Fruit fly (Drosophila melanogaster) whole organism, embryonic: ENCODE data around the gene CG5500.

Source experiments
- ATbp ChIP-seq: fragments of 200-800 bp; sonication (Bioruptor generic); optimal IDR thresholded peaks from 2 replicates; lab custom pipeline; 2017; ENCODE audit warnings: missing biosample characterization, mild to moderate bottlenecking, missing genetic modification characterization, missing genetic modification reagents
- Antp ChIP-seq: fragments of 200-800 bp; sonication (Bioruptor generic); optimal IDR thresholded peaks from 3 replicates; lab custom pipeline; 2016; ENCODE audit warnings: missing biosample characterization, missing genetic modification characterization
- Atf6 ChIP-seq: fragments of 200-800 bp; sonication (Bioruptor generic); IDR thresholded peaks from 2 replicates; pipeline ENCODE4 v1.3.6; 2022; ENCODE audit warnings: missing biosample characterization, missing genetic modification characterization
- Blimp-1 ChIP-seq: fragments of 200-800 bp; sonication (Bioruptor generic); optimal IDR thresholded peaks from 3 replicates; lab custom pipeline; 2018; ENCODE audit warnings: missing biosample characterization, missing genetic modification characterization, mild to moderate bottlenecking, moderate library complexity, missing genetic modification reagents
- CG11696 ChIP-seq: fragments of 200-800 bp; sonication (Bioruptor generic); IDR thresholded peaks from 2 replicates; pipeline ENCODE4 v1.3.6; 2022; ENCODE audit warnings: missing biosample characterization, missing genetic modification characterization
- CG12391 ChIP-seq: fragments of 200-800 bp; sonication (Bioruptor generic); optimal IDR thresholded peaks from 3 replicates; lab custom pipeline; 2018; ENCODE audit warnings: missing biosample characterization, mild to moderate bottlenecking, missing genetic modification characterization, moderate library complexity
- CG14710 ChIP-seq: fragments of 200-800 bp; sonication (Bioruptor generic); optimal IDR thresholded peaks from 3 replicates; lab custom pipeline; 2019; ENCODE audit warnings: missing biosample characterization, mild to moderate bottlenecking, missing genetic modification characterization, moderate library complexity
- CG17802 ChIP-seq: fragments of 200-800 bp; sonication (Bioruptor generic); optimal IDR thresholded peaks from 2 replicates; lab custom pipeline; 2018; ENCODE audit warnings: missing biosample characterization, mild to moderate bottlenecking, missing genetic modification characterization, moderate library complexity
- CG2199 ChIP-seq: fragments of 200-800 bp; sonication (Bioruptor generic); IDR thresholded peaks from 3 replicates; pipeline ENCODE4 v1.3.6; 2022; ENCODE audit warnings: missing biosample characterization, missing genetic modification characterization
- CG31224 ChIP-seq: fragments of 200-800 bp; sonication (Bioruptor generic); IDR thresholded peaks from 2 replicates; pipeline ENCODE4 v1.3.6; 2022; ENCODE audit warnings: missing biosample characterization, missing genetic modification characterization
- CG4424 ChIP-seq: fragments of 200-800 bp; sonication (Bioruptor generic); optimal IDR thresholded peaks from 3 replicates; lab custom pipeline; 2016; ENCODE audit warnings: missing biosample characterization, missing genetic modification characterization
- CG4707 ChIP-seq: fragments of 200-800 bp; sonication (Bioruptor generic); optimal IDR thresholded peaks from 2 replicates; lab custom pipeline; 2018; ENCODE audit warnings: missing biosample characterization, mild to moderate bottlenecking, missing genetic modification characterization, moderate library complexity
- CG4854 ChIP-seq: fragments of 200-800 bp; sonication (Bioruptor generic); optimal IDR thresholded peaks from 2 replicates; lab custom pipeline; 2016; ENCODE audit warnings: missing biosample characterization, missing genetic modification characterization, inconsistent platforms
- CG7556 ChIP-seq: fragments of 200-800 bp; sonication (Bioruptor generic); optimal IDR thresholded peaks from 2 replicates; lab custom pipeline; 2017; ENCODE audit warnings: missing biosample characterization, mild to moderate bottlenecking, missing genetic modification characterization
- CG7928 ChIP-seq: fragments of 200-800 bp; sonication (Bioruptor generic); optimal IDR thresholded peaks from 2 replicates; lab custom pipeline; 2017; ENCODE audit warnings: missing biosample characterization, mild to moderate bottlenecking, missing genetic modification characterization
- CG8290 ChIP-seq, 3 experiments: fragments of 200-800 bp; sonication (Bioruptor generic); optimal IDR thresholded peaks; 2 replicates each; lab custom pipeline; 2016 to 2019; ENCODE audit warnings: missing biosample characterization in 3 of 3, missing genetic modification characterization in 3 of 3, mild to moderate bottlenecking in 2 of 3, moderate library complexity in 1 of 3
- CG9727 ChIP-seq: fragments of 200-800 bp; sonication (Bioruptor generic); optimal IDR thresholded peaks from 3 replicates; lab custom pipeline; 2017; ENCODE audit warnings: missing biosample characterization, mild to moderate bottlenecking, missing genetic modification characterization
- Deaf1 ChIP-seq: fragments of 200-800 bp; optimal IDR thresholded peaks from 3 replicates; lab custom pipeline; 2019; ENCODE audit warnings: missing biosample characterization, mild to moderate bottlenecking, missing genetic modification characterization, moderate library complexity
- Eip74EF ChIP-seq, 2 experiments: fragments of 200-800 bp in 1 of 2; fragments of >200 bp in 1 of 2; sonication (Bioruptor generic) in 1 of 2; optimal IDR thresholded peaks; 2 replicates each; lab custom pipeline; 2017 to 2019; ENCODE audit warnings: missing biosample characterization in 2 of 2, missing genetic modification characterization in 2 of 2, mild to moderate bottlenecking in 1 of 2, moderate library complexity in 1 of 2
- Ets65A ChIP-seq: fragments of 200-800 bp; sonication (Bioruptor generic); peaks from one replicate; lab custom pipeline; 2016; ENCODE audit warnings: missing biosample characterization, missing genetic modification characterization
- Fer1 ChIP-seq: fragments of 200-800 bp; sonication (Bioruptor generic); optimal IDR thresholded peaks from 2 replicates; lab custom pipeline; 2017; ENCODE audit warnings: missing biosample characterization, mild to moderate bottlenecking, missing genetic modification characterization
- Gsc ChIP-seq: fragments of 200-800 bp; sonication (Bioruptor generic); IDR thresholded peaks from 2 replicates; pipeline ENCODE4 v1.3.6; 2022; ENCODE audit warnings: missing biosample characterization, missing genetic modification characterization
- HLH54F ChIP-seq: fragments of 200-800 bp; sonication (Bioruptor generic); optimal IDR thresholded peaks from 3 replicates; lab custom pipeline; 2016; ENCODE audit warnings: missing biosample characterization, missing genetic modification characterization
- Hmx ChIP-seq: fragments of 200-800 bp; sonication (Bioruptor generic); optimal IDR thresholded peaks from 2 replicates; lab custom pipeline; 2016; ENCODE audit warnings: missing biosample characterization, missing genetic modification characterization
- Max ChIP-seq: fragments of 200-800 bp; sonication (Bioruptor generic); optimal IDR thresholded peaks from 2 replicates; lab custom pipeline; 2016; ENCODE audit warnings: missing biosample characterization, mild to moderate bottlenecking, missing genetic modification characterization
- Nf-YB ChIP-seq: fragments of 200-800 bp; sonication (Bioruptor generic); optimal IDR thresholded peaks from 3 replicates; lab custom pipeline; 2019; ENCODE audit warnings: missing biosample characterization, mild to moderate bottlenecking, missing genetic modification characterization, moderate library complexity
- PHDP ChIP-seq: fragments of 200-800 bp; sonication (Bioruptor generic); optimal IDR thresholded peaks from 3 replicates; lab custom pipeline; 2018; ENCODE audit warnings: missing biosample characterization, mild to moderate bottlenecking, missing genetic modification characterization, moderate library complexity
- Ptx1 ChIP-seq: fragments of 200-800 bp; sonication (Bioruptor generic); IDR thresholded peaks from 2 replicates; pipeline ENCODE4 v1.3.6; 2022; ENCODE audit warnings: missing biosample characterization, missing genetic modification characterization
- Rfx ChIP-seq: fragments of 200-800 bp; sonication (Bioruptor generic); IDR thresholded peaks from 2 replicates; pipeline ENCODE4 v1.3.6; 2022; ENCODE audit warnings: missing biosample characterization, missing genetic modification characterization
- Rx ChIP-seq: fragments of 200-800 bp; sonication (Bioruptor generic); IDR thresholded peaks from 2 replicates; pipeline ENCODE4 v1.3.6; 2022; ENCODE audit warnings: missing biosample characterization, missing genetic modification characterization
- YL-1 ChIP-seq: fragments of 200-800 bp; sonication (Bioruptor generic); optimal IDR thresholded peaks from 3 replicates; lab custom pipeline; 2017; ENCODE audit warnings: missing biosample characterization, mild to moderate bottlenecking, missing genetic modification characterization
- ara ChIP-seq: fragments of 200-800 bp; sonication (Bioruptor generic); IDR thresholded peaks from 2 replicates; pipeline ENCODE4 v1.3.6; 2022; ENCODE audit warnings: missing biosample characterization, missing genetic modification characterization
- exex ChIP-seq: fragments of 200-800 bp; sonication (Bioruptor generic); optimal IDR thresholded peaks from 4 replicates; lab custom pipeline; 2018; ENCODE audit warnings: missing biosample characterization, mild to moderate bottlenecking, missing genetic modification characterization, moderate library complexity
- gfzf ChIP-seq: fragments of 200-800 bp; sonication (Bioruptor generic); optimal IDR thresholded peaks from 2 replicates; lab custom pipeline; 2016; ENCODE audit warnings: missing biosample characterization, mild to moderate bottlenecking, missing genetic modification characterization, moderate library complexity
- inv ChIP-seq: fragments of 200-800 bp; sonication (Bioruptor generic); IDR thresholded peaks from 2 replicates; pipeline ENCODE4 v1.3.6; 2022; ENCODE audit warnings: missing biosample characterization, missing genetic modification characterization; ENCODE audit not compliant: partially characterized antibody
- ken ChIP-seq: fragments of 200-800 bp; sonication (Bioruptor generic); IDR thresholded peaks from 3 replicates; pipeline ENCODE4 v1.3.6; 2022; ENCODE audit warnings: missing biosample characterization, missing genetic modification characterization
- nau ChIP-seq: fragments of 200-800 bp; sonication (Bioruptor generic); optimal IDR thresholded peaks from 3 replicates; lab custom pipeline; 2017; ENCODE audit warnings: missing biosample characterization, mild to moderate bottlenecking, missing genetic modification characterization, missing genetic modification reagents
- nom ChIP-seq: fragments of 200-800 bp; sonication (Bioruptor generic); optimal IDR thresholded peaks from 2 replicates; lab custom pipeline; 2017; ENCODE audit warnings: missing biosample characterization, missing genetic modification characterization, mild to moderate bottlenecking, moderate library complexity, missing genetic modification reagents
- p53 ChIP-seq: fragments of 200-800 bp; sonication (Bioruptor generic); optimal IDR thresholded peaks from 2 replicates; lab custom pipeline; 2016; ENCODE audit warnings: missing biosample characterization, missing genetic modification characterization
- salm ChIP-seq: fragments of 200-800 bp; sonication (Bioruptor generic); optimal IDR thresholded peaks from 2 replicates; lab custom pipeline; 2018; ENCODE audit warnings: missing biosample characterization, mild to moderate bottlenecking, missing genetic modification characterization
- sc ChIP-seq, 3 experiments: fragments of >200 bp in 2 of 3; fragments of 200-800 bp in 1 of 3; sonication (Bioruptor generic) in 1 of 3; optimal IDR thresholded peaks; 2 replicates in 2 of 3; 3 replicates in 1 of 3; lab custom pipeline; 2017; ENCODE audit warnings: mild to moderate bottlenecking in 1 of 3, missing biosample characterization in 1 of 3, missing genetic modification characterization in 1 of 3, missing genetic modification reagents in 1 of 3
- sd ChIP-seq: fragments of 200-800 bp; sonication (Bioruptor generic); optimal IDR thresholded peaks from 3 replicates; lab custom pipeline; 2018; ENCODE audit warnings: missing biosample characterization, mild to moderate bottlenecking, missing genetic modification characterization, moderate library complexity
- sima ChIP-seq: fragments of 200-800 bp; sonication (Bioruptor generic); optimal IDR thresholded peaks from 2 replicates; lab custom pipeline; 2016; ENCODE audit warnings: missing biosample characterization, missing genetic modification characterization
- slbo ChIP-seq: fragments of 200-800 bp; sonication (Bioruptor generic); IDR thresholded peaks from 2 replicates; pipeline ENCODE4 v1.3.6; 2022; ENCODE audit warnings: missing biosample characterization, missing genetic modification characterization
- slou ChIP-seq: fragments of 200-800 bp; sonication (Bioruptor generic); optimal IDR thresholded peaks from 3 replicates; lab custom pipeline; 2016; ENCODE audit warnings: missing biosample characterization, missing genetic modification characterization
- vfl ChIP-seq: fragments of 200-800 bp; sonication (Bioruptor generic); optimal IDR thresholded peaks from 2 replicates; lab custom pipeline; 2016; ENCODE audit warnings: missing biosample characterization, missing genetic modification characterization
- zf30C ChIP-seq: fragments of 200-800 bp; sonication (Bioruptor generic); optimal IDR thresholded peaks from 3 replicates; lab custom pipeline; 2018; ENCODE audit warnings: missing biosample characterization, mild to moderate bottlenecking, missing genetic modification characterization

Gene CG5500

dm6 chr3R:26866577-26867456, 9.6 kb upstream of the CG5500 start, which contains the start of the genes ball and His2Av (continued):
- TF ChIP-seq CG14710 (tag; lab: Kevin White, UChicago) (peak; percentile 89), CG7928 (GFP tag; lab: Kevin White, UChicago) (peak; percentile 91), vfl (GFP tag; lab: Kevin White, UChicago) (peak; percentile 68), CG4424 (GFP tag; lab: Kevin White, UChicago) (peak; percentile 87), nau (GFP tag; lab: Kevin White, UChicago) (peak; percentile 59), Rx (GFP tag; lab: Robert Waterston, UW) (peak; percentile 70), HLH54F (GFP tag; lab: Kevin White, UChicago) (peak; percentile 89), CG12391 (tag; lab: Kevin White, UChicago) (peak; percentile 88), PHDP (peak; percentile 82), CG4707 (peak; percentile 4), Eip74EF (GFP tag; optimal IDR thresholded peaks at IDR 0.05; lab: Kevin White, UChicago) (peak in 1 of 2 experiments; percentile 19), CG17802 (tag; lab: Kevin White, UChicago) (peak; percentile 57), Ptx1 (peak; percentile 85), sd (tag; lab: Kevin White, UChicago) (peak; percentile 89), sima (peak; percentile 70), CG2199 (GFP tag; lab: Robert Waterston, UW) (0 out of 3 replicates have a peak, but pooled peaks have one; percentile 29), CG4854 (GFP tag; lab: Kevin White, UChicago) (peak; percentile 72), CG9727 (GFP tag; lab: Kevin White, UChicago) (peak; percentile 87), slou (peak; percentile 59), Atf6 (GFP tag; lab: Robert Waterston, UW) (peak; percentile 83), Fer1 (GFP tag; lab: Kevin White, UChicago) (peak; percentile 87), ara (peak; percentile 61; the same call in 1 of the 2 replicates), salm (tag; lab: Kevin White, UChicago) (peak; percentile 62), YL-1 (peak; percentile 83), CG8290 (GFP tag; optimal IDR thresholded peaks at IDR 0.05; lab: Kevin White, UChicago) (peak; percentile 82), CG8290 (tag; optimal IDR thresholded peaks at IDR 0.05; lab: Kevin White, UChicago) (peak; percentile 67 to 68), gfzf (GFP tag; lab: Kevin White, UChicago) (peak; percentile 48), Antp (peak; percentile 92), ken (GFP tag; lab: Robert Waterston, UW) (peak; percentile 76), Gsc (GFP tag; lab: Robert Waterston, UW) (no peak), Hmx (peak; percentile 27), Nf-YB (peak; percentile 47), zf30C (GFP tag; lab: Kevin White, UChicago) (peak; percentile 12), ATbp (GFP tag; lab: Kevin White, UChicago) (peak; percentile 69), Deaf1 (tag; lab: Kevin White, UChicago) (peak; percentile 54), Ets65A (GFP tag; lab: Kevin White, UChicago) (peak; percentile 98), p53 (GFP tag; lab: Kevin White, UChicago) (peak; percentile 82), CG7556 (GFP tag; lab: Kevin White, UChicago) (peak; percentile 65), Max (peak; percentile 69), inv (GFP tag; lab: Robert Waterston, UW) (peak; percentile 86), exex (tag; lab: Kevin White, UChicago) (no peak), Blimp-1 (GFP tag; lab: Kevin White, UChicago) (peak; percentile 76), CG11696 (GFP tag; lab: Robert Waterston, UW) (0 out of 2 replicates have a peak, but pooled peaks have one; percentile 27), nom (GFP tag; lab: Kevin White, UChicago) (peak; percentile 19), sc (optimal IDR thresholded peaks at IDR 0.05; lab: Kevin White, UChicago) (no peak), sc (GFP tag; optimal IDR thresholded peaks at IDR 0.05; lab: Kevin White, UChicago) (peak; percentile 22), slbo (GFP tag; lab: Robert Waterston, UW) (peak; percentile 91), Rfx (peak; percentile 89), CG31224 (GFP tag; lab: Robert Waterston, UW) (peak; percentile 49; the same call in 1 of the 2 replicates)
